Fruit fly (Drosophila melanogaster) whole organism, adult: Measurements from ENCODE around the gene nSyb.

Experiments used
- CG11617 ChIP-seq: fragments of 200-800 bp; sonication (Bioruptor generic); optimal IDR thresholded peaks from 2 replicates; lab custom pipeline; 2017; ENCODE audit warnings: mild to moderate bottlenecking, missing biosample characterization, missing genetic modification reagents, missing genetic modification characterization
- CG12768 ChIP-seq: fragments of 200-800 bp; sonication (Bioruptor generic); optimal IDR thresholded peaks from 2 replicates; lab custom pipeline; 2017; ENCODE audit warnings: missing biosample characterization, missing genetic modification characterization, mild to moderate bottlenecking, moderate library complexity, missing genetic modification reagents
- CG14711 ChIP-seq: fragments of 200-800 bp; sonication (Bioruptor generic); optimal IDR thresholded peaks from 2 replicates; lab custom pipeline; 2018; ENCODE audit warnings: missing biosample characterization, mild to moderate bottlenecking, missing genetic modification characterization, moderate library complexity
- CG1620 ChIP-seq: fragments of 200-800 bp; sonication (Bioruptor generic); optimal IDR thresholded peaks from 2 replicates; lab custom pipeline; 2016; ENCODE audit warnings: missing biosample characterization, missing genetic modification characterization
- CG33017 ChIP-seq: fragments of 200-800 bp; sonication (Bioruptor generic); optimal IDR thresholded peaks from 2 replicates; lab custom pipeline; 2018; ENCODE audit warnings: missing biosample characterization, mild to moderate bottlenecking, missing genetic modification characterization, moderate library complexity
- CG5204 ChIP-seq: fragments of 200-800 bp; sonication (Bioruptor generic); optimal IDR thresholded peaks from 2 replicates; lab custom pipeline; 2016; ENCODE audit warnings: missing biosample characterization, missing genetic modification characterization
- CG7045 ChIP-seq: fragments of 200-800 bp; sonication (Bioruptor generic); optimal IDR thresholded peaks from 2 replicates; lab custom pipeline; 2017; ENCODE audit warnings: missing biosample characterization, mild to moderate bottlenecking, missing genetic modification characterization
- CG7101 ChIP-seq: fragments of 200-800 bp; sonication (Bioruptor generic); optimal IDR thresholded peaks from 2 replicates; lab custom pipeline; 2018; ENCODE audit warnings: missing biosample characterization, mild to moderate bottlenecking, missing genetic modification characterization, moderate library complexity
- Clk ChIP-seq: fragments of 200-800 bp; sonication (Bioruptor generic); optimal IDR thresholded peaks from 2 replicates; lab custom pipeline; 2017; ENCODE audit warnings: missing biosample characterization, missing genetic modification characterization
- Crg-1 ChIP-seq: fragments of 200-800 bp; sonication (Bioruptor generic); optimal IDR thresholded peaks from 2 replicates; lab custom pipeline; 2016; ENCODE audit warnings: missing biosample characterization, missing genetic modification characterization
- Hr96 ChIP-seq: fragments of 200-800 bp; sonication (Bioruptor generic); optimal IDR thresholded peaks from 2 replicates; lab custom pipeline; 2016; ENCODE audit warnings: missing biosample characterization, missing genetic modification characterization
- Mnt ChIP-seq: fragments of 200-800 bp; sonication (Bioruptor generic); optimal IDR thresholded peaks from 2 replicates; lab custom pipeline; 2016; ENCODE audit warnings: missing biosample characterization, mild to moderate bottlenecking, missing genetic modification characterization
- bab1 ChIP-seq: fragments of 200-800 bp; sonication (Bioruptor generic); optimal IDR thresholded peaks from 3 replicates; lab custom pipeline; 2019; ENCODE audit warnings: missing biosample characterization, mild to moderate bottlenecking, missing genetic modification characterization, moderate library complexity
- cic ChIP-seq: fragments of 200-800 bp; sonication (Bioruptor generic); optimal IDR thresholded peaks from 2 replicates; lab custom pipeline; 2017; ENCODE audit warnings: missing biosample characterization, mild to moderate bottlenecking, missing genetic modification characterization, moderate library complexity
- cnc ChIP-seq, 2 experiments: fragments of >200 bp; optimal IDR thresholded peaks; 2 replicates each; lab custom pipeline; 2017
- kay ChIP-seq: fragments of 200-800 bp; sonication (Bioruptor generic); peaks from one replicate; lab custom pipeline; 2016; ENCODE audit warnings: missing biosample characterization, missing genetic modification characterization, borderline replicate concordance
- ovo ChIP-seq: fragments of 200-800 bp; sonication (Bioruptor generic); optimal IDR thresholded peaks from 2 replicates; lab custom pipeline; 2016; ENCODE audit warnings: missing biosample characterization, missing genetic modification characterization
- pad ChIP-seq: fragments of 200-800 bp; sonication (Bioruptor generic); optimal IDR thresholded peaks from 3 replicates; lab custom pipeline; 2017; ENCODE audit warnings: missing biosample characterization, missing genetic modification characterization, mild to moderate bottlenecking, moderate library complexity, missing genetic modification reagents
- tj ChIP-seq: fragments of 200-800 bp; sonication (Bioruptor generic); optimal IDR thresholded peaks from 3 replicates; lab custom pipeline; 2017; ENCODE audit warnings: missing biosample characterization, mild to moderate bottlenecking, missing genetic modification characterization, moderate library complexity
- toe ChIP-seq: fragments of 200-800 bp; sonication (Bioruptor generic); optimal IDR thresholded peaks from 2 replicates; lab custom pipeline; 2016; ENCODE audit warnings: missing biosample characterization, missing genetic modification characterization

nSyb gene

DNA sequence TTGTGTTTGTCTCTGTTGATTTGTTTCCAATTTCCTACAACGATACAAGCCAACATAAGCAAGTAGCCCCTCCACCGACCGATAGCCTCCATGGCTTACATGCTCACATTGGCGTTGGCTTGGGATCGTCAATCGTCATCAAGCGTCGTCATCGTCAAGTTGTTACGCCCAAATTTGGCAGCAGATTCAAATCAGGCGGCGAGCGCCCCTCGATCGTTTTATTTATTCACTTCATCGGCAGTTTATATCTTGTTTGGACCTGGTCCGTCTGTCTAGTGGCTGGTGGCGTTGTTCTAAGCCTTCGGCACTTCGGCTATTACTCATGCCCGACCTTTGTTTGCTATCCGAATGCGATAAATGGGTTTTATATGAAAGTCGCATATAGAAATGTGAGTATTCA is 47.4 kb downstream of the nSyb start:
- no peak for TF ChIP-seq CG11617 (GFP tag; lab: Kevin White, UChicago)
- TF ChIP-seq tj (GFP tag; lab: Kevin White, UChicago) = no peak
- TF ChIP-seq kay = peak; percentile 49

DNA sequence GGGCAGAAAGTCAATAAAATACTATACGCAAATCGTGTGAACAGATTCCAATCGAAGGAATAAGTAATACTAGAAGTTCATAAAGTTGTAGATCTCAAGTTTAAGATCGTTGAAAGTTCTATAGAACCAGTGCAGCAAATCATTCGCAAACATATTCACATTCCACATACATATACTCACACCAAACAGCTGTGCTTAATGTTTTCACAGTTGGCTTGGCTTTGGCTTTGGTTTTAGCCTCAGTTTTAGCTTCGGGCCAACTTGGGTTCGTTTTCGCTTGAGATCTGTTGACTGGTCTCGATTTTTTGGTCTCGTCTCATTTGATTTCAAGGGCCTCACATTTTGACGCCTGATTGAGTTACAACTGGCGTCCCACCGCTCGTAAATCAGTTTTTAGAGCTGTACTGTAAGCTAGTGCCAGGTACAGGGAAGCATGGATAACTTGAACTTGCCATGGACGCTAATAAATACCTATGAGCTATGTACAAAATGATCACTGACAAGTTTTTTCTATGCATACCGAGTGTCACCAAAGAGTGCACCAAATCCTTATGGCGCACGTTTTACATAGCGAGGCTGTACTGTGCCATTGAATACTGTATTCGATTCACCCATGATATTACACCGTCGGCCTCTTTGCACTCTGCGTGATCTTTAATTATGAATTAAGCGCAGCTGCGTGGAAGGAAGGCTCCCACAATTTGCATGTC is 50.3 kb downstream of the nSyb start:
- TF ChIP-seq CG7045 = peak; percentile 82
- no peak for TF ChIP-seq cic (GFP tag; lab: Kevin White, UChicago)
- TF ChIP-seq tj (GFP tag; lab: Kevin White, UChicago) = peak; percentile 28
- peak; percentile 77 for TF ChIP-seq toe
- peak; percentile 79 for TF ChIP-seq CG12768 (GFP tag; lab: Kevin White, UChicago)
- peak; percentile 68 for TF ChIP-seq Clk (GFP tag; lab: Kevin White, UChicago)
- TF ChIP-seq Hr96 (GFP tag; lab: Kevin White, UChicago) = peak; percentile 63
- no peak for TF ChIP-seq cnc (optimal IDR thresholded peaks at IDR 0.05; lab: Kevin White, UChicago)
- TF ChIP-seq kay = peak; percentile 51
- TF ChIP-seq CG5204 (GFP tag; lab: Kevin White, UChicago) = peak; percentile 81
- TF ChIP-seq CG1620 = peak; percentile 62
- peak; percentile 52 for TF ChIP-seq Crg-1 (GFP tag; lab: Kevin White, UChicago)
- TF ChIP-seq CG7101 (tag; lab: Kevin White, UChicago) = peak; percentile 78
- TF ChIP-seq ovo (GFP tag; lab: Kevin White, UChicago) = no peak
- peak; percentile 48 for TF ChIP-seq pad (GFP tag; lab: Kevin White, UChicago)
- peak; percentile 70 for TF ChIP-seq CG14711 (tag; lab: Kevin White, UChicago)
- peak; percentile 46 for TF ChIP-seq Mnt
- TF ChIP-seq CG33017 (tag; lab: Kevin White, UChicago) = peak; percentile 81
- peak; percentile 75 for TF ChIP-seq bab1 (GFP tag; lab: Kevin White, UChicago)
- TF ChIP-seq CG11617 (GFP tag; lab: Kevin White, UChicago) = peak; percentile 37

DNA sequence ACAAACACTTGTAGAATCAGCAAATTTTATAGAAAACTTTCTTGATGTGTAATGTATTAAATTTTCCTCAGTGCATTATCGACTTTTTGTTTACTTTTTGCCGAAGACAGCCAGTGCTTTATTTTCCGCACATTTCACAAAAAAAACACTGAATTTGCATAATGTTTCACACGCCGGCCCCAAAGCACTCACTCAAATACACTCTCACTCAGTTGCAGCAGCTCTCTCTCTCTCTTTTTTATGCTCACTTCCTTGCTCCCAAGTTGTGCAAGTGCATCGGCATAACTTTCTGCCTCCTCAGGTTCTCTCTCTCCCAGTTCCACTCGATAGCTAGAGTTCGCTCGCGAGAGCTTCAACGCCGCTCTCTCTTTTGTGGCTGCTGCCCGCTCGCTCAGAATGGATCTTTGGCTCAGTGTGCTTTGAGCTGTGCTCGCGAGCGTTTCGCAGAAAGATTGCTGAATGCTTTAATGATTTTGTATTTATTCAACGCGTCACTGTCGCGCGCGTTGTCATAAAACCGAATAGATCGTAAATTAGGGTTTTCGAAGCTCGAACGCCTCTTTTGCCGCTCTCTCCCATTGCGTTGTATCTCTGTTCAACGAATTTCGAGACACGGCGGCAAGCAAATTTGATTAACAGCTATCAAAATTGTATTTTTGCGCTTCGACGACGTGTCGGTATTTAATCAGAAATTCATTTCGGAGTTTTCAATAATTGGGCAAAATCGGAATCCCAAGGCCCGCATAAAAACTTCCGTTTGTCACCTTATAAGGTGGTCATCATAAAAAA is 51.1 kb downstream of the nSyb start:
- TF ChIP-seq CG12768 (GFP tag; lab: Kevin White, UChicago) = peak; percentile 65
- TF ChIP-seq Crg-1 (GFP tag; lab: Kevin White, UChicago) = peak; percentile 13
- TF ChIP-seq Mnt = peak; percentile 68
- peak; percentile 73 for TF ChIP-seq bab1 (GFP tag; lab: Kevin White, UChicago)
- peak; percentile 75 for TF ChIP-seq cic (GFP tag; lab: Kevin White, UChicago)
- TF ChIP-seq kay = no peak
- TF ChIP-seq CG5204 (GFP tag; lab: Kevin White, UChicago) = no peak
- TF ChIP-seq CG1620 = no peak
- TF ChIP-seq toe = no peak
- peak; percentile 10 for TF ChIP-seq CG11617 (GFP tag; lab: Kevin White, UChicago)
- TF ChIP-seq pad (GFP tag; lab: Kevin White, UChicago) = no peak
- peak; percentile 53 for TF ChIP-seq ovo (GFP tag; lab: Kevin White, UChicago)
- TF ChIP-seq Clk (GFP tag; lab: Kevin White, UChicago) = no peak
- TF ChIP-seq CG7101 (tag; lab: Kevin White, UChicago) = no peak
- peak; percentile 60 for TF ChIP-seq CG33017 (tag; lab: Kevin White, UChicago)
- peak; percentile 26 for TF ChIP-seq CG7045
- TF ChIP-seq tj (GFP tag; lab: Kevin White, UChicago) = peak; percentile 80
- no peak for TF ChIP-seq cnc (optimal IDR thresholded peaks at IDR 0.05; lab: Kevin White, UChicago)
- peak; percentile 16 for TF ChIP-seq CG14711 (tag; lab: Kevin White, UChicago)
- TF ChIP-seq Hr96 (GFP tag; lab: Kevin White, UChicago) = peak; percentile 45

DNA sequence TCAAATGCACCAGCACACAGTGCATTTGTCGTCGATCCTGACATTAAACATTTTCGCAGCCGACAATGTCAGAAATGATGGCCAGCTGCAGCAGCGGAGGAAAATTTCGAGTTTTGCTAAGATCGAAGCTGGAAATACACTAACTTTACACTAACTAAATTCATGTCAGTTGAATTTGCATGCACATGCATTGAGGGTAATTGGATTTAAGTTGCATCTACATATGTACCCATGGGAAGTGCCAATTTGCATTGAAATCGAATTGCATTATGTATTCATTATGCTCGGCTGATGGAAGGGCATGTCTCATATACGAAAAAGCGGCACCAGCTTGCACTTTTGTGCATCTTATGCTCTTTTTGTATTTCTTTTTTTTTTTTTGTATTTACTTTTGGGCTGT is 52.8 kb downstream of the nSyb start:
- TF ChIP-seq bab1 (GFP tag; lab: Kevin White, UChicago) (peak; percentile 93), CG7101 (tag; lab: Kevin White, UChicago) (peak; percentile 11), Hr96 (GFP tag; lab: Kevin White, UChicago) (peak; percentile 48), CG33017 (tag; lab: Kevin White, UChicago) (no peak), CG14711 (tag; lab: Kevin White, UChicago) (peak; percentile 64), kay (no peak), toe (no peak), tj (GFP tag; lab: Kevin White, UChicago) (peak; percentile 74), pad (GFP tag; lab: Kevin White, UChicago) (peak; percentile 36)

DNA sequence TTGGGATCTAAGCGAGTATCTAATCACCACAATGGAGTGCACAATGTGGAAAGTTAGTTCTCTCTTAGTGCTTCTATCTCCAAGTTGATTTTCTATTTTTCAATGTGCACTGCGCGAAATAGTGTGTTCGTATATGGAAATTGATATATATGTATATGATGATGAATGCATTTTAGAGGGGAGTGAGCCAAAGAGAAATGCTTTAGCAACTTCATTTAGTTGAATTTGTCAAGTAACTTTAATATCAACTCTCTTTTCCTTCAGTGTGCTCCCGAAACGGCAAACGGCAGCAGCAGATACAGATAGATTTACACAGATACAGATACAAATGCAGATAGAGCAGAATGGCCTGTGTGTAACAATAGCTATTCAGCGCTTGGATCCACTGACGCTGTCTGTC is 53.5 kb downstream of the nSyb start:
- TF ChIP-seq CG7101 (tag; lab: Kevin White, UChicago) (peak; percentile 27), CG5204 (GFP tag; lab: Kevin White, UChicago) (no peak), CG11617 (GFP tag; lab: Kevin White, UChicago) (peak; percentile 58), CG1620 (peak; percentile 17), CG33017 (tag; lab: Kevin White, UChicago) (peak; percentile 35), tj (GFP tag; lab: Kevin White, UChicago) (peak; percentile 23)

DNA sequence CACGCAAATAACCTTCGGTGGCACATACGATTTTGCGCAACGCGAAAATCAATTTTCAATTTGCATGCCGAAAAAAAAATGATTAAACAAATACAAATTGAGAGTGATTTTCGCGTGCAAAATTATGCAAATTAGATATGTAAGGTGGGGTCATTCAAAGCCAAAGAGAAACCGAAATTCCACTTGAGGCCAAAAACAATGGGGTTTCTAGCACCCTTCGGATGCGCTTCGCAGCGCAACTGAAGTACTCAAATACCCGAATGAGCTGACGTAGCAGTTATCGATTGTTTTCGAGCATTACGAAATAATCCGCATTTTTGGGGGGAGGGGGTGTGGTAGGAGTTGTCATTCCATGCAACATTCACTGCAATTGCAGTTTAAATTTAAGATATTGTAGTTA is 56.7 kb downstream of the nSyb start:
- TF ChIP-seq tj (GFP tag; lab: Kevin White, UChicago) = peak; percentile 63
- TF ChIP-seq Mnt = no peak
